Fruit fly (Drosophila melanogaster): Measurements from ENCODE around the gene CG1309.

DNA sequence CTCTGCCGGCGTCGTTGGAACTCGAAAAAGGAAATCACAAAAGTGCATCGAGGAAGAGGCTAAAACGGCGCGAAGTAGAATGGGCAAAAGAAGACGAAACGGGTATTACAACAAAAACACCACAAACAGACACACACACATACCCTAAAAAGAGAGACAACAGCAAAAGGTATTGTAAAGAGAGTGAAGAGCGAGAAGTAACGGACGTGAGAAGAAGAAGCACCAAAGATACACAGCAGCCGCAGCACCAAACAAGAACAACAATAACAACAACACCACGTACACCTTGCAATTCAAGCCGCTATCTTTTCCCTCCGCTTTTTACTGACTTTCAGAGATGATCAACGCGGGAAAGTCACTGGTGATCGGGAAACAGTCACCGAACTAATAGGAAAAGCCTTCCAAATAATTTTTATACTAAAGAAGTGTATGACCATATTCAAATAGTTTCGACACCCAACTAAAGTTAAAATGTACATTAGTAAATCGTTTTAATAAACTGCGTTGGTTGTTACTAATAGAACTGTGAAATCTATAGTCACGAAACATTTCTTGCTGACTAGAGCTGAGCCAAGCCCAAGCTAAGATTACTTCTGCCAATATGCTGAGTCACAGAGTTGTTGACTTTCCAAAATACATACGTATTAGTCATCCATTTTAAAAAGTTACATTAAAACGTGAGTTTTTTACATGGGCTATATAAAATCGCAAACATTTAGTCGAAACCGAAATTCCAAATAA lies 6.9 kb upstream of the CG1309 start:
- TF ChIP-seq salr (GFP tag; optimal IDR thresholded peaks at IDR 0.05) (no peak), fd85E (GFP tag; optimal IDR thresholded peaks at IDR 0.05) (no peak)
